Fruit fly (Drosophila melanogaster) whole organism, pupa: ENCODE measurements around the gene CG9302.

ENCODE experiments used
- CG10348 ChIP-seq: fragments of 200-800 bp; sonication (Bioruptor generic); IDR thresholded peaks from 2 replicates; pipeline ENCODE4 v1.3.6; 2022; ENCODE audit warnings: missing biosample characterization, missing genetic modification characterization
- EcR ChIP-seq: fragments of 200-800 bp; sonication (Bioruptor generic); optimal IDR thresholded peaks from 3 replicates; lab custom pipeline; 2019; ENCODE audit warnings: missing biosample characterization, missing genetic modification characterization, mild to moderate bottlenecking, moderate library complexity, missing genetic modification reagents
- Pif1A ChIP-seq: fragments of 200-800 bp; sonication (Bioruptor generic); optimal IDR thresholded peaks from 3 replicates; lab custom pipeline; 2016; ENCODE audit warnings: missing biosample characterization, missing genetic modification characterization
- fd96Ca ChIP-seq: fragments of 200-800 bp; sonication (Bioruptor generic); IDR thresholded peaks from 3 replicates; pipeline ENCODE4 v1.3.6; 2022; ENCODE audit warnings: missing biosample characterization, missing genetic modification characterization

dm6 chr2L:13394903-13395302 is 16.6 kb upstream of the CG9302 start, which contains the start of gene RpL24:
- TF ChIP-seq CG10348 (GFP tag; lab: Robert Waterston, UW) (no peak), EcR (GFP tag; lab: Kevin White, UChicago) (no peak), fd96Ca (GFP tag; lab: Robert Waterston, UW) (peak; percentile 63; the same call in 1 of the 3 replicates), Pif1A (GFP tag; lab: Kevin White, UChicago) (peak; percentile 89)
